Fruit fly (Drosophila melanogaster): Measurements from ENCODE around the gene Cog4.

The Cog4 gene

DNA sequence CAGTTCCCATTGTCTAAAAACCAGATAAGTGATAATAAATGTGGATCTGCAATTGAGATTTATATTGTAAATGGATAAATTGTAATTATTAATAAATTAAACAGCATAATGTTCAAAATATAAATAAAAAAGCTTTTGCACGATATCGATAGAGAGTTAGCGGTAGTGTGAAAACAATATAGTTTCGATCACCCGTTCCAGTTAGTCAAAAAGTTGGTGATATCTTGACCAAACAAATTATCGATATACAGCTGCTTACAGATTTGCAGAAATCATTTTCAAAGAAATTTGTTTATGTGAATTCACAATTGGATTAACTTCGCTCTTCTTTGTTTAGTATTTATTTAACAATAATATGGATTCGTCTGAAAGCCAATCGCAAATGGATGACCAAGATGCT, 49.2 kb downstream of the Cog4 start, which contains the start of gene Nse4:
Gene Nse4 (plus strand): TSS at position 267 of the 400 bp plus-strand sequence.
- TF ChIP-seq ss (GFP tag; optimal IDR thresholded peaks at IDR 0.05) (no peak), Ets21C (GFP tag; optimal IDR thresholded peaks at IDR 0.05) (no peak), CG10631 (GFP tag; optimal IDR thresholded peaks at IDR 0.05) (no peak), CG11902 (GFP tag; optimal IDR thresholded peaks at IDR 0.05) (no peak), Eip93F (GFP tag; optimal IDR thresholded peaks at IDR 0.05) (no peak), salr (GFP tag; optimal IDR thresholded peaks at IDR 0.05) (no peak), Gug (GFP tag; IDR thresholded peaks at IDR 0.05) (no peak), CG11294 (GFP tag; IDR thresholded peaks at IDR 0.05) (no peak), dsx (GFP tag; optimal IDR thresholded peaks at IDR 0.05; ENCODE audit: poor library complexity, severe bottlenecking) (no peak), Blimp-1 (GFP tag; optimal IDR thresholded peaks at IDR 0.05) (no peak), spab (GFP tag; optimal IDR thresholded peaks at IDR 0.05) (no peak), eg (GFP tag; IDR thresholded peaks at IDR 0.05) (no peak), CG1621 (tag; optimal IDR thresholded peaks at IDR 0.05) (no peak), CG3919 (GFP tag; optimal IDR thresholded peaks at IDR 0.05) (no peak), pdm3 (GFP tag; optimal IDR thresholded peaks at IDR 0.05) (no peak), fkh (GFP tag; optimal IDR thresholded peaks at IDR 0.05) (no peak)

DNA sequence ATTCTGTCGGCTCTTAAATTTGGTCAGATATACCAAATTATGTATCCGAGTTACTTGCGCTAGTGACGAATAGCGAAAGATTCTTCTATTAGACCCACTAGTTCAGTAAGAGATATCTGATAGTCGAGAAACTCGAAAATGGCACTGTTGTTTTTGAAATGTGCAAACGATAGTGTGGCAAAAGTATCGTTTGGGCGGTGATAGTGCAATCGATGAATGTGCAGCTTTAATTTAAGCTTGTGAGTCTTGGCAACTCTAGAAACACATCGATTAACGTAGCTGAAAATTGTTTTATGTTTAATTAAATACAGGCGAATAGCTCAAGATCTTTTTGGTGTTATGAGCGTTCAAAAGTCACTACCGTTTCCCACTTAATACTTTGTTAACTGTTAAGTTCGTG, 51.1 kb downstream of the Cog4 start, which contains the start of gene STUB1:
Gene STUB1 (plus strand): TSS at position 232 of the 400 bp plus-strand sequence.
- TF ChIP-seq fkh (GFP tag; optimal IDR thresholded peaks at IDR 0.05) (peak; percentile 14), lz (GFP tag; optimal IDR thresholded peaks at IDR 0.05) (no peak), esn (GFP tag; optimal IDR thresholded peaks at IDR 0.05) (peak; percentile 36), CG31627 (GFP tag; optimal IDR thresholded peaks at IDR 0.05) (peak; percentile 8)

DNA sequence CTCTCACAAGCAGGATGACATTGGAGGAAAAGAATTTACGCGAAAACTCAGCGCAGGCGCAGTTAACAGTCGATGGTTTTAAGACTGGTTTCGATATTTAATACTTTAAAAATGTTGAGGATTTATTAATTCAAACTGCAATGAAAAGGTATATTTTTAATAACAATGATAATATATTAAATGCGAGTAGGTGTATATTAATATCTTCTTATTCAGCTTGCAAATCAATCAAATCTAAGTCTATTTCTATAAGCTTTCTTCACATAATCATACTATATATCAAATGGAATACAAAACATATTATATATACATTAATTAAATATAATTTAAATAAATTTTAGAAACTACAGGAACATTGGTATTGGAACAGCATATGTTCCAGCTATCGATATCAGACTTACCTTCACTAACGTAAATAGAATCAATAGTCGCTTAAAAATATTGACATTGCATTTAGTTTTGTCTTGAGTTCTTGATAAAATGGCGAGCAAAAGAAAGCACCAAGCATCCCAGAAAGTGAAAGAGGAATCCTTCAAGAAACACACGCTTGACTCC, 52.7 kb downstream of the Cog4 start, which contains the start of the genes TBC1D16 and holn1:
Gene TBC1D16 (minus strand): TSS at position 51 of the 555 bp plus-strand sequence.
Gene holn1 (plus strand): TSS at position 390 of the 555 bp plus-strand sequence.
- no peak for TF ChIP-seq spab (GFP tag; optimal IDR thresholded peaks at IDR 0.05)
- peak; percentile 96 for TF ChIP-seq fkh (GFP tag; optimal IDR thresholded peaks at IDR 0.05)
- no peak for TF ChIP-seq vri (GFP tag; optimal IDR thresholded peaks at IDR 0.05)

Data from whole organism, prepupa.